Fruit fly (Drosophila melanogaster): Measurements from ENCODE around the gene CG12883.

The CG12883 gene

dm6 chr3R:27700229-27700573 is 21.1 kb downstream of the CG12883 start, which contains the start of gene btz (continued):
- no peak for TF ChIP-seq Meics (GFP tag; optimal IDR thresholded peaks at IDR 0.05)
- no peak for TF ChIP-seq chm (GFP tag; IDR thresholded peaks at IDR 0.05)
- TF ChIP-seq BEAF-32 (GFP tag; optimal IDR thresholded peaks at IDR 0.05), result peak; percentile 42
- TF ChIP-seq CG12236 (GFP tag; optimal IDR thresholded peaks at IDR 0.05), result no peak
- no peak for TF ChIP-seq CG32772 (GFP tag; IDR thresholded peaks at IDR 0.05)
- TF ChIP-seq CG1602 (GFP tag; optimal IDR thresholded peaks at IDR 0.05), result no peak
- no peak for TF ChIP-seq CG13894 (tag; optimal IDR thresholded peaks at IDR 0.05)
- TF ChIP-seq HLH54F (GFP tag; optimal IDR thresholded peaks at IDR 0.05), result no peak
- TF ChIP-seq gce (GFP tag; IDR thresholded peaks at IDR 0.05), result no peak
- no peak for TF ChIP-seq btn (GFP tag; optimal IDR thresholded peaks at IDR 0.05)
- no peak for TF ChIP-seq BtbVII (GFP tag; optimal IDR thresholded peaks at IDR 0.05)
- no peak for TF ChIP-seq GATAe (GFP tag; conservative IDR thresholded peaks at IDR 0.05)
- no peak for TF ChIP-seq Med (GFP tag)
- TF ChIP-seq CG7839 (tag; optimal IDR thresholded peaks at IDR 0.05), result no peak
- no peak for TF ChIP-seq Gsc (GFP tag; IDR thresholded peaks at IDR 0.05)
- peak; percentile 52 for TF ChIP-seq Dref (GFP tag; IDR thresholded peaks at IDR 0.05)
- TF ChIP-seq maf-S (GFP tag; optimal IDR thresholded peaks at IDR 0.05), result no peak
- TF ChIP-seq CG4730 (GFP tag; IDR thresholded peaks at IDR 0.05), result no peak
- TF ChIP-seq CG33213 (GFP tag; optimal IDR thresholded peaks at IDR 0.05), result no peak
- no peak for TF ChIP-seq CG3995 (GFP tag; optimal IDR thresholded peaks at IDR 0.05)
- no peak for TF ChIP-seq Fer1 (GFP tag; optimal IDR thresholded peaks at IDR 0.05)
- TF ChIP-seq Sry-δ (GFP tag; optimal IDR thresholded peaks at IDR 0.05), result peak; percentile 56
- peak in 1 of 2 experiments; percentile 81 for TF ChIP-seq crp (GFP tag; optimal IDR thresholded peaks at IDR 0.05)
- no peak for TF ChIP-seq CG17361 (GFP tag; IDR thresholded peaks at IDR 0.05)
- peak; percentile 45 for TF ChIP-seq CG10267 (tag; optimal IDR thresholded peaks at IDR 0.05)
- TF ChIP-seq HLHmδ (GFP tag; optimal IDR thresholded peaks at IDR 0.05), result no peak
- no peak for TF ChIP-seq Neu2 (GFP tag; optimal IDR thresholded peaks at IDR 0.05; ENCODE audit: borderline replicate concordance)
- TF ChIP-seq CG4617 (GFP tag; optimal IDR thresholded peaks at IDR 0.05; ENCODE audit: borderline replicate concordance), result peak; percentile 59
- no peak for TF ChIP-seq kni (GFP tag; optimal IDR thresholded peaks at IDR 0.05)
- TF ChIP-seq MTF-1 (GFP tag; optimal IDR thresholded peaks at IDR 0.05; ENCODE audit: borderline replicate concordance), result no peak
- TF ChIP-seq bsh (GFP tag; optimal IDR thresholded peaks at IDR 0.05), result no peak
- TF ChIP-seq CG14441 (GFP tag; IDR thresholded peaks at IDR 0.05), result no peak
- TF ChIP-seq dysf (GFP tag; IDR thresholded peaks at IDR 0.05), result no peak
- TF ChIP-seq Rfx (GFP tag; IDR thresholded peaks at IDR 0.05), result no peak
- no peak for TF ChIP-seq CG7963 (GFP tag; IDR thresholded peaks at IDR 0.05; ENCODE audit: partially characterized antibody)
- no peak for TF ChIP-seq grau (tag; optimal IDR thresholded peaks at IDR 0.05)
- TF ChIP-seq bcd (GFP tag; optimal IDR thresholded peaks at IDR 0.05), result no peak
- no peak for TF ChIP-seq Usf (GFP tag; optimal IDR thresholded peaks at IDR 0.05)
- TF ChIP-seq gcm2 (GFP tag; optimal IDR thresholded peaks at IDR 0.05), result no peak
- TF ChIP-seq CG6689 (GFP tag; IDR thresholded peaks at IDR 0.05), result no peak
- TF ChIP-seq CG9797 (GFP tag; optimal IDR thresholded peaks at IDR 0.05), result peak; percentile 26
- no peak for TF ChIP-seq slbo (GFP tag; IDR thresholded peaks at IDR 0.05)
- no peak for TF ChIP-seq gfzf (GFP tag; optimal IDR thresholded peaks at IDR 0.05)
- no peak for TF ChIP-seq CG30020 (tag; optimal IDR thresholded peaks at IDR 0.05)
- no peak for TF ChIP-seq cas (GFP tag; IDR thresholded peaks at IDR 0.05)
- TF ChIP-seq CG4404 (GFP tag; IDR thresholded peaks at IDR 0.05), result no peak
- no peak for TF ChIP-seq CG5180 (GFP tag; optimal IDR thresholded peaks at IDR 0.05)
- no peak for TF ChIP-seq CG15601 (tag; optimal IDR thresholded peaks at IDR 0.05)
- no peak for TF ChIP-seq CG2199 (GFP tag; IDR thresholded peaks at IDR 0.05)
- no peak for TF ChIP-seq hkb (optimal IDR thresholded peaks at IDR 0.05)
- TF ChIP-seq hkb (GFP tag; IDR thresholded peaks at IDR 0.05), result no peak
- TF ChIP-seq CG10147 (GFP tag; optimal IDR thresholded peaks at IDR 0.05), result no peak

Data from whole organism, embryonic.